Fruit fly (Drosophila melanogaster) whole organism, prepupa: ENCODE measurements around the gene Sac1.
"Not testable (repeated sequence)": the region's sequence is repeated elsewhere in the genome, so short reads cannot be mapped to it uniquely, and the experiment has no call there.

Experiments
- Blimp-1 ChIP-seq: fragments of 200-800 bp; sonication (Bioruptor generic); optimal IDR thresholded peaks from 3 replicates; lab custom pipeline; 2017; ENCODE audit warnings: missing biosample characterization, missing genetic modification characterization, mild to moderate bottlenecking, moderate library complexity, missing genetic modification reagents
- CG10669 ChIP-seq: fragments of 200-800 bp; sonication (Bioruptor generic); optimal IDR thresholded peaks from 3 replicates; lab custom pipeline; 2018; ENCODE audit warnings: missing biosample characterization, mild to moderate bottlenecking, missing genetic modification characterization, moderate library complexity
- CG15336 ChIP-seq: fragments of 200-800 bp; sonication (Bioruptor generic); IDR thresholded peaks from 2 replicates; pipeline ENCODE4 v1.3.6; 2022; ENCODE audit warnings: missing biosample characterization, missing genetic modification characterization
- CG1621 ChIP-seq: fragments of 200-800 bp; sonication (Bioruptor generic); optimal IDR thresholded peaks from 3 replicates; lab custom pipeline; 2018; ENCODE audit warnings: missing biosample characterization, mild to moderate bottlenecking, missing genetic modification characterization
- CG16779 ChIP-seq: fragments of 200-800 bp; sonication (Bioruptor generic); optimal IDR thresholded peaks from 3 replicates; lab custom pipeline; 2017; ENCODE audit warnings: missing biosample characterization, mild to moderate bottlenecking, missing genetic modification characterization
- CG31627 ChIP-seq: fragments of 200-800 bp; sonication (Bioruptor generic); optimal IDR thresholded peaks from 3 replicates; lab custom pipeline; 2016; ENCODE audit warnings: missing biosample characterization, missing genetic modification characterization
- CG32006 ChIP-seq: fragments of 200-800 bp; sonication (Bioruptor generic); optimal IDR thresholded peaks from 3 replicates; lab custom pipeline; 2017; ENCODE audit warnings: missing biosample characterization, mild to moderate bottlenecking, missing genetic modification characterization
- CG34406 ChIP-seq: fragments of 200-800 bp; sonication (Bioruptor generic); optimal IDR thresholded peaks from 3 replicates; lab custom pipeline; 2016; ENCODE audit warnings: missing biosample characterization, missing genetic modification characterization
- CG3919 ChIP-seq: fragments of 200-800 bp; sonication (Bioruptor generic); optimal IDR thresholded peaks from 3 replicates; lab custom pipeline; 2016; ENCODE audit warnings: missing biosample characterization, missing genetic modification characterization
- CG4318 ChIP-seq: fragments of 200-800 bp; sonication (Bioruptor generic); optimal IDR thresholded peaks from 3 replicates; lab custom pipeline; 2017; ENCODE audit warnings: missing biosample characterization, mild to moderate bottlenecking, missing genetic modification characterization
- CG6163 ChIP-seq: fragments of 200-800 bp; sonication (Bioruptor generic); IDR thresholded peaks from 3 replicates; pipeline ENCODE4 v1.3.6; 2022; ENCODE audit warnings: missing biosample characterization, missing genetic modification characterization
- CG6276 ChIP-seq: fragments of 200-800 bp; sonication (Bioruptor generic); optimal IDR thresholded peaks from 2 replicates; lab custom pipeline; 2017; ENCODE audit warnings: missing biosample characterization, mild to moderate bottlenecking, missing genetic modification characterization
- CG6792 ChIP-seq: fragments of 200-800 bp; sonication (Bioruptor generic); optimal IDR thresholded peaks from 3 replicates; lab custom pipeline; 2016; ENCODE audit warnings: missing biosample characterization, missing genetic modification characterization
- CG6808 ChIP-seq: fragments of 200-800 bp; sonication (Bioruptor generic); optimal IDR thresholded peaks from 3 replicates; lab custom pipeline; 2017; ENCODE audit warnings: missing biosample characterization, missing genetic modification characterization, mild to moderate bottlenecking, moderate library complexity, missing genetic modification reagents
- CG6854 ChIP-seq: fragments of 200-800 bp; sonication (Bioruptor generic); optimal IDR thresholded peaks from 2 replicates; lab custom pipeline; 2017; ENCODE audit warnings: missing biosample characterization, mild to moderate bottlenecking, missing genetic modification characterization
- CG8119 ChIP-seq: fragments of 200-800 bp; sonication (Bioruptor generic); IDR thresholded peaks from 3 replicates; pipeline ENCODE4 v1.3.6; 2022; ENCODE audit warnings: missing biosample characterization, missing genetic modification characterization
- CG8632 ChIP-seq: fragments of 200-800 bp; sonication (Bioruptor generic); optimal IDR thresholded peaks from 3 replicates; lab custom pipeline; 2016; ENCODE audit warnings: missing biosample characterization, missing genetic modification characterization
- Eip75B ChIP-seq: fragments of 200-800 bp; sonication (Bioruptor generic); optimal IDR thresholded peaks from 3 replicates; lab custom pipeline; 2016; ENCODE audit warnings: missing biosample characterization, missing genetic modification characterization
- Eip78C ChIP-seq: fragments of 200-800 bp; sonication (Bioruptor generic); peaks from one replicate; lab custom pipeline; 2016; ENCODE audit warnings: missing biosample characterization, missing genetic modification characterization
- Ets21C ChIP-seq: fragments of 200-800 bp; sonication (Bioruptor generic); optimal IDR thresholded peaks from 3 replicates; lab custom pipeline; 2016; ENCODE audit warnings: missing biosample characterization, missing genetic modification characterization
- Ets96B ChIP-seq: fragments of 200-800 bp; optimal IDR thresholded peaks from 2 replicates; lab custom pipeline; 2019; ENCODE audit warnings: missing biosample characterization, mild to moderate bottlenecking, missing genetic modification characterization, moderate library complexity
- Gug ChIP-seq: fragments of 200-800 bp; sonication (Bioruptor generic); IDR thresholded peaks from 2 replicates; pipeline ENCODE4 v1.3.6; 2022; ENCODE audit warnings: missing biosample characterization, missing genetic modification characterization
- Hr38 ChIP-seq: sonication (Bioruptor generic); optimal IDR thresholded peaks from 2 replicates; lab custom pipeline; 2016; ENCODE audit warnings: missing biosample characterization, missing genetic modification characterization
- Smox ChIP-seq: fragments of 200-800 bp; sonication (Bioruptor generic); optimal IDR thresholded peaks from 3 replicates; lab custom pipeline; 2016; ENCODE audit warnings: missing biosample characterization, missing genetic modification characterization
- Sox102F ChIP-seq: fragments of 200-800 bp; sonication (Bioruptor generic); optimal IDR thresholded peaks from 2 replicates; lab custom pipeline; 2016; ENCODE audit warnings: missing biosample characterization, mild to moderate bottlenecking, missing genetic modification characterization
- Sox14 ChIP-seq: fragments of 200-800 bp; sonication (Bioruptor generic); optimal IDR thresholded peaks from 3 replicates; lab custom pipeline; 2016; ENCODE audit warnings: missing biosample characterization, missing genetic modification characterization
- achi ChIP-seq: fragments of 200-800 bp; sonication (Bioruptor generic); optimal IDR thresholded peaks from 3 replicates; lab custom pipeline; 2016; ENCODE audit warnings: missing biosample characterization, missing genetic modification characterization
- acj6 ChIP-seq: fragments of 200-800 bp; sonication (Bioruptor generic); optimal IDR thresholded peaks from 3 replicates; lab custom pipeline; 2016; ENCODE audit warnings: missing biosample characterization, missing genetic modification characterization
- dsx ChIP-seq: fragments of 200-800 bp; optimal IDR thresholded peaks from 3 replicates; lab custom pipeline; 2019; ENCODE audit warnings: missing biosample characterization, mild to moderate bottlenecking, missing genetic modification characterization, moderate library complexity; ENCODE audit not compliant: poor library complexity, severe bottlenecking
- eg ChIP-seq: fragments of 200-800 bp; sonication (Bioruptor generic); IDR thresholded peaks from 3 replicates; pipeline ENCODE4 v1.3.6; 2022; ENCODE audit warnings: missing biosample characterization, missing genetic modification characterization
- fd59A ChIP-seq: fragments of 200-800 bp; sonication (Bioruptor generic); optimal IDR thresholded peaks from 2 replicates; lab custom pipeline; 2017; ENCODE audit warnings: missing biosample characterization, mild to moderate bottlenecking, missing genetic modification characterization, missing genetic modification reagents
- fkh ChIP-seq: fragments of 200-800 bp; sonication (Bioruptor generic); optimal IDR thresholded peaks from 3 replicates; lab custom pipeline; 2017; ENCODE audit warnings: missing biosample characterization, mild to moderate bottlenecking, missing genetic modification characterization, moderate library complexity
- pdm3 ChIP-seq: fragments of 200-800 bp; sonication (Bioruptor generic); optimal IDR thresholded peaks from 3 replicates; lab custom pipeline; 2016; ENCODE audit warnings: missing biosample characterization, missing genetic modification characterization
- salr ChIP-seq, 2 experiments: fragments of 200-800 bp; sonication (Bioruptor generic); optimal IDR thresholded peaks; 3 replicates each; lab custom pipeline; 2016 to 2018; ENCODE audit warnings: missing biosample characterization in 2 of 2, missing genetic modification characterization in 2 of 2, mild to moderate bottlenecking in 1 of 2
- ss ChIP-seq, 2 experiments: fragments of 200-800 bp; sonication (Bioruptor generic); optimal IDR thresholded peaks; 2 replicates in 1 of 2; 3 replicates in 1 of 2; lab custom pipeline; 2017 to 2018; ENCODE audit warnings: mild to moderate bottlenecking in 2 of 2, missing biosample characterization in 2 of 2, missing genetic modification characterization in 2 of 2, moderate library complexity in 1 of 2
- svp ChIP-seq: fragments of 200-800 bp; sonication (Bioruptor generic); peaks from one replicate; lab custom pipeline; 2016; ENCODE audit warnings: missing biosample characterization, missing genetic modification characterization
- topi ChIP-seq: fragments of 200-800 bp; sonication (Bioruptor generic); optimal IDR thresholded peaks from 3 replicates; lab custom pipeline; 2016; ENCODE audit warnings: missing biosample characterization, missing genetic modification characterization
- vri ChIP-seq: fragments of 200-800 bp; sonication (Bioruptor generic); optimal IDR thresholded peaks from 3 replicates; lab custom pipeline; 2016; ENCODE audit warnings: missing biosample characterization, mild to moderate bottlenecking, missing genetic modification characterization

Sac1 gene

dm6 chr3L:1235426-1235825 lies 12.2 kb upstream of the Sac1 start, which contains the start of gene galene:
Gene galene (plus strand): TSS chr3L:1235726.
- no peak for TF ChIP-seq CG8632
- no peak for TF ChIP-seq CG31627
- no peak for TF ChIP-seq CG6854
- no peak for TF ChIP-seq CG10669
- TF ChIP-seq CG6163 (GFP tag; lab: Robert Waterston, UW), result no peak
- TF ChIP-seq CG34406 (GFP tag; lab: Kevin White, UChicago), result no peak
- no peak for TF ChIP-seq Eip78C (GFP tag; lab: Kevin White, UChicago)
- no peak for TF ChIP-seq fd59A (GFP tag; lab: Kevin White, UChicago)
- no peak for TF ChIP-seq fkh (GFP tag; lab: Kevin White, UChicago)

DNA sequence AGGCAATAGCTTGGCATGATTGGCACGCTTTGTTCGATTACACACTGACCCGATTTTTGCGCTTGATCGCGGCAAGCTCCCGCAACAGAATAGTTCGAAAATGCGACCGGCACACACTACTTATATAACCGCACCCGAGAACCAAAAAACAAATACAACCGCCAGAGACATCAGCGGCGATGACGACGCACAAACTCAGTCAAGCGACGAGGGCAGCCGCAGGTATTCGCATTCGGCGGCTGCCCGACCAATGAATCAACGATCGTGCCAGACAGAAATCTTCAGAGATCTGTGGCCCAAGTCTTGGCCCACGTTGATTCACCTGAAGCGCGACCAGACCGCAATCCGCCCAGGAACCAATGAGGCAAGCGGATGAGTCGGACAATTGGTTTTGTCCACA lies 9.4 kb upstream of the Sac1 start, which contains the start of gene CG9192:
TSS of gene CG9192 (minus strand) at position 101 of the 400 bp plus-strand sequence.
- TF ChIP-seq topi (GFP tag; lab: Kevin White, UChicago), result no peak

DNA sequence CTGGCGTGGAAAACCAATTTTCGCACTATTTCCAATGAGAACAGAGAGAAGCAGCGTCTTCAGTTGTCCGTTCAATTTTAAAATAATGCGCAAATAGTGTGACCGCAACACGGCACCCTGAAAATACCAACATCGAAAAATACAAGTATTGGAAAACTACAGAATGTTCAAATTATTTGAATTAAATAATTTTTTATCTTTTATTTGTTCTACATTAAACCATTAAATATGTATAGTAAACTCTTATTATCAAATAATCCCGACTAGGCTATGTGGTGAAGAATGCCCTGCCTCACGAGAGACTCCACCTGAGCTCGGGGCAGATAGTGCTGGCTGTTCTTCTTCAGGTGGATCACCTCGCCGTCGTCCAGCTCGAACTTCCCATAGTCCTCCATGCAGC lies 1.8 kb upstream of the Sac1 start, which contains the start of gene Klp61F:
TSS of gene Klp61F (minus strand) at position 101 of the 400 bp plus-strand sequence.
- not testable (repeated sequence) for TF ChIP-seq CG32006 (GFP tag; lab: Kevin White, UChicago); CG4318 (GFP tag; lab: Kevin White, UChicago); Ets96B

DNA sequence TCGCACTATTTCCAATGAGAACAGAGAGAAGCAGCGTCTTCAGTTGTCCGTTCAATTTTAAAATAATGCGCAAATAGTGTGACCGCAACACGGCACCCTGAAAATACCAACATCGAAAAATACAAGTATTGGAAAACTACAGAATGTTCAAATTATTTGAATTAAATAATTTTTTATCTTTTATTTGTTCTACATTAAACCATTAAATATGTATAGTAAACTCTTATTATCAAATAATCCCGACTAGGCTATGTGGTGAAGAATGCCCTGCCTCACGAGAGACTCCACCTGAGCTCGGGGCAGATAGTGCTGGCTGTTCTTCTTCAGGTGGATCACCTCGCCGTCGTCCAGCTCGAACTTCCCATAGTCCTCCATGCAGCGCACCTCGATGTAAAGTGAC lies 794 bp upstream of the Sac1 start, which contains the start of gene CG32318:
TSS of gene CG32318 (minus strand) at position 101 of the 400 bp plus-strand sequence.
- not testable (repeated sequence) for TF ChIP-seq Smox; CG16779 (tag; lab: Kevin White, UChicago); CG31627

dm6 chr3L:1250396-1250795 lies 2.8 kb downstream of the Sac1 start, which contains the start of gene Bfc:
Gene Bfc (plus strand): TSS chr3L:1250696.
- TF ChIP-seq CG32006 (GFP tag; lab: Kevin White, UChicago) (no peak), Ets96B (no peak), CG6808 (GFP tag; lab: Kevin White, UChicago) (no peak), Gug (GFP tag; lab: Robert Waterston, UW) (no peak), Ets21C (GFP tag; lab: Kevin White, UChicago) (no peak), pdm3 (no peak), Sox14 (GFP tag; lab: Kevin White, UChicago) (no peak), svp (GFP tag; lab: Kevin White, UChicago) (no peak), CG8119 (GFP tag; lab: Robert Waterston, UW) (no peak), CG8632 (no peak), Smox (no peak), Sox102F (no peak), Blimp-1 (GFP tag; lab: Kevin White, UChicago) (no peak), CG34406 (GFP tag; lab: Kevin White, UChicago) (no peak), Eip75B (GFP tag; lab: Kevin White, UChicago) (no peak)

dm6 chr3L:1251712-1252111 lies 4.1 kb downstream of the Sac1 start, which contains the start of the genes CG9130 and CG9133:
Gene CG9130 (plus strand): TSS chr3L:1252012.
Gene CG9133 (plus strand): TSS chr3L:1252012.
- no peak for TF ChIP-seq pdm3
- TF ChIP-seq salr (GFP tag; optimal IDR thresholded peaks at IDR 0.05; lab: Kevin White, UChicago), result no peak

DNA sequence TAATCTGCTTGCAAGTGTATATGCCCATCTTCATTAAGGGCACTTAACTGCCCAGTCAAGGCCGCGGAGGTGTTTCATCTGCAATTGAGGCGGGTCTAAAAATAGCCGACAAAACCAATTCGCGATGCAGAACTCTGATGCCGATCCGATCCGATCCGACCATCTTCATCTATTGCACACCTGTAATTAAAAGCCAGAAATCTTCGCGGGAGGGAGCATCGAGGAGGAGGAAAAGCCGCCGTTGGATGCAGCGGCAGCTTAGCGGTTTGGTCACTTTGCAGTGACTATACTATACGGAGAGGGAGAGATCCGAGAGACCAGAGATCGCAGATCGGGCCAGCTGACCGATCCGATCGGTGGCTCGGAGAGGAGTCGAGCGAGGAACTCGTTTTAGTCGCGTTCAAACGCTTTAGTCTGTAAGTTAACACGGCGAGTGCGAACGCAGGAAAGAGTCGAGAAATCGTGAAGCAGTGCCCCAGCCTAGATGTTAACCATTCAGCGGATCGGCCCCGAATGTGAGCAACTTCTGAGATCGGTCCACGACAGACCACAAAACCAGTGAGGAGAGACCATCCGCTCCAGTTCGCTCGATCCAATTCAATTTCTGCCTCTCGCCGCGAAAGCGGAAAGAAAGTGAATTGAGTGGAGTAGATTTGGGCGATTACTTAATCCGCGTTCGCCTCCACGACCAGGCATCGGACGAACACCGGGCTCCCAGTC lies 8.6 kb downstream of the Sac1 start, which contains the start of gene tfc:
TSS of gene tfc (plus strand) at position 389 of the 720 bp plus-strand sequence.
- TF ChIP-seq acj6 (no peak), CG6276 (GFP tag; lab: Kevin White, UChicago) (peak; percentile 10), CG8119 (GFP tag; lab: Robert Waterston, UW) (peak; percentile 37; the same call in 2 of the 3 replicates), Hr38 (GFP tag; lab: Kevin White, UChicago) (no peak), CG15336 (peak; percentile 23; the same call in 1 of the 2 replicates), CG1621 (tag; lab: Kevin White, UChicago) (peak; percentile 19), dsx (GFP tag; lab: Kevin White, UChicago) (peak; percentile 8), vri (GFP tag; lab: Kevin White, UChicago) (peak; percentile 72), Blimp-1 (GFP tag; lab: Kevin White, UChicago) (peak; percentile 94), eg (GFP tag; lab: Robert Waterston, UW) (peak; percentile 52; the same call in 2 of the 3 replicates), CG3919 (peak; percentile 23), CG6792 (GFP tag; lab: Kevin White, UChicago) (peak; percentile 4), ss (GFP tag; optimal IDR thresholded peaks at IDR 0.05; lab: Kevin White, UChicago) (peak in 1 of 2 experiments; percentile 28), Sox102F (peak; percentile 34), achi (GFP tag; lab: Kevin White, UChicago) (peak; percentile 13), Eip78C (GFP tag; lab: Kevin White, UChicago) (peak; percentile 72)
